Worm (Caenorhabditis elegans): ENCODE results near the gene srbc-16.

- no peak for TF ChIP-seq ceh-9 (tag; optimal IDR thresholded peaks at IDR 0.05)
- no peak for TF ChIP-seq eor-1 (tag; optimal IDR thresholded peaks at IDR 0.05)
- no peak for TF ChIP-seq ztf-11 (tag; optimal IDR thresholded peaks at IDR 0.05)
- no peak for TF ChIP-seq daf-12 (tag; optimal IDR thresholded peaks at IDR 0.05)
- TF ChIP-seq mml-1 (tag; optimal IDR thresholded peaks at IDR 0.05), result no peak
- TF ChIP-seq elt-3 (tag; optimal IDR thresholded peaks at IDR 0.05), result no peak
Observed at ce11 chrV:2150876-2151275, 31.0 kb upstream of the srbc-16 start, which contains the start of gene C45H4.13.

Measured in whole organism, L3 larva.